Fruit fly (Drosophila melanogaster) whole organism, wandering third instar larva: ENCODE data around the gene CG32073.

Experiments used
- Abd-B ChIP-seq: fragments of >200 bp; optimal IDR thresholded peaks from 2 replicates; lab custom pipeline; 2017; ENCODE audit warnings: missing biosample characterization, missing genetic modification characterization
- CG32264 ChIP-seq: fragments of 200-800 bp; sonication (Bioruptor generic); optimal IDR thresholded peaks from 2 replicates; lab custom pipeline; 2016; ENCODE audit warnings: missing biosample characterization, missing genetic modification characterization
- CG9705 ChIP-seq: fragments of 200-800 bp; sonication (Bioruptor generic); optimal IDR thresholded peaks from 2 replicates; lab custom pipeline; 2018; ENCODE audit warnings: missing biosample characterization, mild to moderate bottlenecking, missing genetic modification characterization
- CrebA ChIP-seq: fragments of 200-800 bp; sonication (Bioruptor generic); optimal IDR thresholded peaks from 2 replicates; lab custom pipeline; 2016; ENCODE audit warnings: missing biosample characterization, mild to moderate bottlenecking, missing genetic modification characterization, borderline replicate concordance
- Dfd ChIP-seq: fragments of >200 bp; optimal IDR thresholded peaks from 2 replicates; lab custom pipeline; 2017; ENCODE audit warnings: missing biosample characterization, missing genetic modification characterization
- Dif ChIP-seq: fragments of 200-275, 200-300 bp; sonication (Bioruptor generic); optimal IDR thresholded peaks from 2 replicates; lab custom pipeline; 2018; ENCODE audit warnings: missing biosample characterization, missing genetic modification characterization; ENCODE audit not compliant: partially characterized antibody
- GATAd ChIP-seq: sonication (Bioruptor generic); optimal IDR thresholded peaks from 2 replicates; lab custom pipeline; 2016; ENCODE audit warnings: missing biosample characterization, missing genetic modification characterization
- HLH106 ChIP-seq: fragments of 200-800 bp; optimal IDR thresholded peaks from 3 replicates; lab custom pipeline; 2019; ENCODE audit warnings: missing biosample characterization, mild to moderate bottlenecking, missing genetic modification characterization, moderate library complexity
- Hnf4 ChIP-seq: fragments of 200-800 bp; sonication (Bioruptor generic); optimal IDR thresholded peaks from 2 replicates; lab custom pipeline; 2016; ENCODE audit warnings: missing biosample characterization, mild to moderate bottlenecking, missing genetic modification characterization
- Hr78 ChIP-seq: fragments of >200 bp; optimal IDR thresholded peaks from 2 replicates; lab custom pipeline; 2017; ENCODE audit warnings: missing biosample characterization, missing genetic modification characterization
- Hr83 ChIP-seq: fragments of 200-300 bp; sonication (Bioruptor generic); optimal IDR thresholded peaks from 2 replicates; lab custom pipeline; 2016; ENCODE audit warnings: missing biosample characterization, mild to moderate bottlenecking, missing genetic modification characterization, moderate library complexity; ENCODE audit not compliant: poor library complexity, severe bottlenecking
- Jra ChIP-seq: sonication (Bioruptor generic); optimal IDR thresholded peaks from 2 replicates; lab custom pipeline; 2016; ENCODE audit warnings: missing biosample characterization, missing genetic modification characterization
- Mio ChIP-seq: sonication (Bioruptor generic); optimal IDR thresholded peaks from 2 replicates; lab custom pipeline; 2016; ENCODE audit warnings: missing biosample characterization, missing genetic modification characterization
- Myc ChIP-seq: fragments of >200 bp; optimal IDR thresholded peaks from 2 replicates; lab custom pipeline; 2017
- N ChIP-seq: fragments of >200 bp; optimal IDR thresholded peaks from 2 replicates; lab custom pipeline; 2018; ENCODE audit warnings: missing biosample characterization, missing external identifiers, missing genetic modification characterization
- OdsH ChIP-seq: fragments of 200-800 bp; sonication (Bioruptor generic); optimal IDR thresholded peaks from 2 replicates; lab custom pipeline; 2016; ENCODE audit warnings: missing biosample characterization, mild to moderate bottlenecking, missing genetic modification characterization
- Rel ChIP-seq, 2 experiments: fragments of 200-800 bp; sonication (Bioruptor generic) in 1 of 2; optimal IDR thresholded peaks; 2 replicates in 1 of 2; 3 replicates in 1 of 2; lab custom pipeline; 2016 to 2019; ENCODE audit warnings: mild to moderate bottlenecking in 2 of 2, missing biosample characterization in 2 of 2, missing genetic modification characterization in 2 of 2, moderate library complexity in 1 of 2
- Sp1 ChIP-seq: fragments of 200-800 bp; sonication (Bioruptor generic); optimal IDR thresholded peaks from 3 replicates; lab custom pipeline; 2019; ENCODE audit warnings: missing biosample characterization, mild to moderate bottlenecking, missing genetic modification characterization, moderate library complexity
- Vsx2 ChIP-seq: fragments of 200-300, 225-300 bp; sonication (Bioruptor generic); optimal IDR thresholded peaks from 2 replicates; lab custom pipeline; 2018; ENCODE audit warnings: missing biosample characterization, missing genetic modification characterization; ENCODE audit not compliant: partially characterized antibody
- br ChIP-seq: fragments of 200-800 bp; sonication (Bioruptor generic); optimal IDR thresholded peaks from 2 replicates; lab custom pipeline; 2016; ENCODE audit warnings: missing biosample characterization, missing genetic modification characterization
- brk ChIP-seq: fragments of 200-800 bp; sonication (Bioruptor generic); optimal IDR thresholded peaks from 2 replicates; lab custom pipeline; 2016; ENCODE audit warnings: missing biosample characterization, mild to moderate bottlenecking, missing genetic modification characterization
- dl ChIP-seq, 2 experiments: fragments of 175-275, 200-275 bp in 1 of 2; fragments of 200-275 bp in 1 of 2; sonication (Bioruptor generic); optimal IDR thresholded peaks; lab custom pipeline; 2018; ENCODE audit warnings: mild to moderate bottlenecking in 2 of 2, missing biosample characterization in 2 of 2, missing genetic modification characterization in 2 of 2, moderate library complexity in 2 of 2; ENCODE audit not compliant: partially characterized antibody in 2 of 2, insufficient read depth in 1 of 2
- dmrt93B ChIP-seq: fragments of 200-800 bp; sonication (Bioruptor generic); optimal IDR thresholded peaks from 2 replicates; lab custom pipeline; 2018; ENCODE audit warnings: missing biosample characterization, mild to moderate bottlenecking, missing genetic modification characterization
- dsf ChIP-seq: sonication (Bioruptor generic); optimal IDR thresholded peaks from 2 replicates; lab custom pipeline; 2016; ENCODE audit warnings: missing biosample characterization, missing genetic modification characterization, borderline replicate concordance
- ey ChIP-seq: fragments of 200-800 bp; sonication (Bioruptor generic); optimal IDR thresholded peaks from 2 replicates; lab custom pipeline; 2016; ENCODE audit warnings: missing biosample characterization, missing genetic modification characterization
- foxo ChIP-seq, 2 experiments: fragments of 200-800 bp; sonication (Bioruptor generic); optimal IDR thresholded peaks; 2 replicates in 1 of 2; 3 replicates in 1 of 2; lab custom pipeline; 2016 to 2017; ENCODE audit warnings: missing biosample characterization in 2 of 2, missing genetic modification characterization in 2 of 2
- fru ChIP-seq: fragments of 200-800 bp; sonication (Bioruptor generic); optimal IDR thresholded peaks from 3 replicates; lab custom pipeline; 2016; ENCODE audit warnings: missing biosample characterization, mild to moderate bottlenecking, missing genetic modification characterization
- h ChIP-seq: fragments of 200-800 bp; sonication (Bioruptor generic); optimal IDR thresholded peaks from 3 replicates; lab custom pipeline; 2016; ENCODE audit warnings: missing biosample characterization, mild to moderate bottlenecking, missing genetic modification characterization
- jim ChIP-seq: fragments of 175-275, 200-325 bp; sonication (Bioruptor generic); optimal IDR thresholded peaks from 2 replicates; lab custom pipeline; 2016; ENCODE audit warnings: missing biosample characterization, mild to moderate bottlenecking, missing genetic modification characterization
- lola ChIP-seq: fragments of >200 bp; optimal IDR thresholded peaks from 2 replicates; lab custom pipeline; 2017; ENCODE audit warnings: missing biosample characterization, missing genetic modification characterization
- pan ChIP-seq: fragments of >200 bp; optimal IDR thresholded peaks from 2 replicates; lab custom pipeline; 2017
- psq ChIP-seq: fragments of 200-800 bp; sonication (Bioruptor generic); optimal IDR thresholded peaks from 3 replicates; lab custom pipeline; 2017; ENCODE audit warnings: missing biosample characterization, mild to moderate bottlenecking, missing genetic modification characterization, moderate library complexity
- rgr ChIP-seq: fragments of 200-800 bp; sonication (Bioruptor generic); optimal IDR thresholded peaks from 3 replicates; lab custom pipeline; 2016; ENCODE audit warnings: missing biosample characterization, mild to moderate bottlenecking, missing genetic modification characterization
- sage ChIP-seq: fragments of 200-800 bp; sonication (Bioruptor generic); optimal IDR thresholded peaks from 2 replicates; lab custom pipeline; 2016; ENCODE audit warnings: missing biosample characterization, mild to moderate bottlenecking, missing genetic modification characterization
- sv ChIP-seq: fragments of 200-800 bp; sonication (Bioruptor generic); optimal IDR thresholded peaks from 3 replicates; lab custom pipeline; 2016; ENCODE audit warnings: missing biosample characterization, missing genetic modification characterization
- tai ChIP-seq: sonication (Bioruptor generic); optimal IDR thresholded peaks from 2 replicates; lab custom pipeline; 2016; ENCODE audit warnings: missing biosample characterization, missing genetic modification characterization
- usp ChIP-seq: fragments of >200 bp; optimal IDR thresholded peaks from 2 replicates; lab custom pipeline; 2017; ENCODE audit warnings: missing biosample characterization, missing genetic modification characterization
- woc ChIP-seq: sonication (Bioruptor generic); optimal IDR thresholded peaks from 2 replicates; lab custom pipeline; 2016; ENCODE audit warnings: missing biosample characterization, mild to moderate bottlenecking, missing genetic modification characterization

Gene CG32073

dm6 chr3L:11102930-11103329 is 4.5 kb downstream of the CG32073 start, which contains the start of gene Elo68alpha:
Elo68alpha (minus strand) TSS chr3L:11103030.
- TF ChIP-seq sv (GFP tag; lab: Kevin White, UChicago) = no peak
- no peak for TF ChIP-seq N
- no peak for TF ChIP-seq Hr78 (GFP tag; lab: Kevin White, UChicago)
- TF ChIP-seq pan = no peak
- TF ChIP-seq Dfd (GFP tag; lab: Kevin White, UChicago) = no peak

DNA sequence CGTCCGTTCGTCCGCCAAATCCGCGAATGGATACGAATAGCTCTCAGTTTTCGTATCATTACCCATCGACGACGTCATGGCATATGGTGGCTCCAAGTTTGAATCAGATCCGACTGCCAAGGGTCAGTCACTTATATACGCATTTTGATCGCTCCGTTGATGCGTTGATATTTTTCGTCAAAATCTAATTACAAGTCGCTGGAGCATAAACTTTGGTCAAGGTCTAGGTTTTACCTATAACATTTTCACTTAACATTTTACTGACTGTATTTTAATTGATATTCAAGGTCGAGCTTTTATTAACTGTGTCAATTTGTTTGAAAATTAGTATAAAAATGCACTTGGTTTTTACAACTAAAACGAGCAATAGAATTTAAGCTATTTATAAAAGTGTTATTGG is 5.8 kb downstream of the CG32073 start, which contains the start of gene Elo68beta:
TSS of gene Elo68beta (minus strand) at position 101 of the 400 bp plus-strand sequence.
- no peak for TF ChIP-seq sv (GFP tag; lab: Kevin White, UChicago)
- TF ChIP-seq rgr (GFP tag; lab: Kevin White, UChicago) = no peak
- TF ChIP-seq CG32264 (GFP tag; lab: Kevin White, UChicago) = no peak
- TF ChIP-seq tai = no peak
- TF ChIP-seq CG9705 (GFP tag; lab: Kevin White, UChicago) = no peak

DNA sequence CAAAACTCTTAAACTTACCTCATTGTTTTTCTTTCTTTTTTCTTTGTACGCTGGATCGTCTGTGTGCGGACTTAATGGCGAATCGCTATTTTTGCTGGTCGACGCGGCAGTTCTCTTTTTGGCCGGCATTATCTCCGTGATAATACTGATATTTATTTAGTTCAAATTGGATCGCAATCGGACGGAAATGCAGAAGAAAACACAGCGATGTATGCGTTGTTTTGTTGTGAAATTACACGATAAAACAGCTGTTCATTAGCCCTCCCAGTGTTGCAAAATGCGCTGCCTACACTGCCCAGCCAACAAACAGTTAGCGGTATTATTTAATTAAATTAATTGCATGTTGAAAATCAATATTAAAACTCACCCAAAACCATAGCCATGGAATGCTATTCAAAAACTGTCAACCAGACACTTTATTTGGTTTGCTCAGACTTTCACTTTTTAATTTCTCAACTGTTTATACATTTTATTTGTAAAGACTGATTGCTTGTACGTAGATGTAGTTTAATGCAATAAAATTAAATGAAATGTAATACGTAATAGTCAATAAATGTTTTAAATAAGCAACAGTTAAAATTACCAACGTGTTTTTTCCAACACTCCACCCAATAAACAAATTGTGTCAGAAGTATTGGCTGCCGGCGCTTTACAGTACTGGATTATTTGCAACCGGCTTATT is 9.3 kb downstream of the CG32073 start, which contains the start of the genes Irbp18 and APP-BP1:
TSS of gene Irbp18 (minus strand) at position 205 of the 682 bp plus-strand sequence.
TSS of gene APP-BP1 (plus strand) at position 431 of the 682 bp plus-strand sequence.
- no peak for TF ChIP-seq pan
- no peak for TF ChIP-seq lola (GFP tag; lab: Kevin White, UChicago)
- TF ChIP-seq dmrt93B (GFP tag; lab: Kevin White, UChicago) = peak; percentile 86
- TF ChIP-seq tai = peak; percentile 93
- TF ChIP-seq CG9705 (GFP tag; lab: Kevin White, UChicago) = peak; percentile 85
- TF ChIP-seq Dif = no peak
- no peak for TF ChIP-seq Hr78 (GFP tag; lab: Kevin White, UChicago)
- TF ChIP-seq GATAd = peak; percentile 81
- TF ChIP-seq CrebA (GFP tag; lab: Kevin White, UChicago) = no peak
- TF ChIP-seq rgr (GFP tag; lab: Kevin White, UChicago) = peak; percentile 95
- peak; percentile 92 for TF ChIP-seq HLH106 (tag; lab: Kevin White, UChicago)
- TF ChIP-seq h (GFP tag; lab: Kevin White, UChicago) = peak; percentile 96
- no peak for TF ChIP-seq jim (GFP tag; lab: Kevin White, UChicago)
- TF ChIP-seq sv (GFP tag; lab: Kevin White, UChicago) = peak; percentile 97
- peak; percentile 94 for TF ChIP-seq OdsH
- TF ChIP-seq Abd-B (GFP tag; lab: Kevin White, UChicago) = no peak
- TF ChIP-seq woc (GFP tag; lab: Kevin White, UChicago) = peak; percentile 89
- TF ChIP-seq psq (GFP tag; lab: Kevin White, UChicago) = peak; percentile 91
- peak; percentile 96 for TF ChIP-seq fru (GFP tag; lab: Kevin White, UChicago)
- TF ChIP-seq Jra = peak; percentile 93
- peak; percentile 47 for TF ChIP-seq Myc
- no peak for TF ChIP-seq dl (GFP tag; optimal IDR thresholded peaks at IDR 0.05; lab: Kevin White, UChicago; ENCODE audit: insufficient read depth in 1 of 2, partially characterized antibody in 2 of 2)
- peak; percentile 79 to 96 for TF ChIP-seq foxo (GFP tag; optimal IDR thresholded peaks at IDR 0.05; lab: Kevin White, UChicago)
- peak; percentile 88 for TF ChIP-seq brk
- TF ChIP-seq dsf (GFP tag; lab: Kevin White, UChicago) = peak; percentile 80
- peak; percentile 82 for TF ChIP-seq Hr83
- peak; percentile 95 for TF ChIP-seq ey
- TF ChIP-seq Dfd (GFP tag; lab: Kevin White, UChicago) = no peak
- peak; percentile 87 for TF ChIP-seq sage
- peak; percentile 88 for TF ChIP-seq CG32264 (GFP tag; lab: Kevin White, UChicago)
- TF ChIP-seq Rel (GFP tag; optimal IDR thresholded peaks at IDR 0.05; lab: Kevin White, UChicago) = peak; percentile 70
- peak; percentile 71 for TF ChIP-seq Rel (tag; optimal IDR thresholded peaks at IDR 0.05; lab: Kevin White, UChicago)
- no peak for TF ChIP-seq N
- TF ChIP-seq Sp1 (GFP tag; lab: Kevin White, UChicago) = peak; percentile 93
- TF ChIP-seq br = peak; percentile 95
- no peak for TF ChIP-seq Vsx2 (GFP tag; lab: Kevin White, UChicago)
- TF ChIP-seq Hnf4 (GFP tag; lab: Kevin White, UChicago) = peak; percentile 92
- peak; percentile 39 for TF ChIP-seq Mio (GFP tag; lab: Kevin White, UChicago)
- TF ChIP-seq usp (GFP tag; lab: Kevin White, UChicago) = no peak
